Fruit fly (Drosophila melanogaster) whole organism, wandering third instar larva: ENCODE results near the gene Miox.

ENCODE experiments used
- Abd-B ChIP-seq: fragments of >200 bp; optimal IDR thresholded peaks from 2 replicates; lab custom pipeline; 2017; ENCODE audit warnings: missing biosample characterization, missing genetic modification characterization
- CG9705 ChIP-seq: fragments of 200-800 bp; sonication (Bioruptor generic); optimal IDR thresholded peaks from 2 replicates; lab custom pipeline; 2018; ENCODE audit warnings: missing biosample characterization, mild to moderate bottlenecking, missing genetic modification characterization
- CrebA ChIP-seq: fragments of 200-800 bp; sonication (Bioruptor generic); optimal IDR thresholded peaks from 2 replicates; lab custom pipeline; 2016; ENCODE audit warnings: missing biosample characterization, mild to moderate bottlenecking, missing genetic modification characterization, borderline replicate concordance
- Dif ChIP-seq: fragments of 200-275, 200-300 bp; sonication (Bioruptor generic); optimal IDR thresholded peaks from 2 replicates; lab custom pipeline; 2018; ENCODE audit warnings: missing biosample characterization, missing genetic modification characterization; ENCODE audit not compliant: partially characterized antibody
- HLH106 ChIP-seq: fragments of 200-800 bp; optimal IDR thresholded peaks from 3 replicates; lab custom pipeline; 2019; ENCODE audit warnings: missing biosample characterization, mild to moderate bottlenecking, missing genetic modification characterization, moderate library complexity
- Hr78 ChIP-seq: fragments of >200 bp; optimal IDR thresholded peaks from 2 replicates; lab custom pipeline; 2017; ENCODE audit warnings: missing biosample characterization, missing genetic modification characterization
- Hr83 ChIP-seq: fragments of 200-300 bp; sonication (Bioruptor generic); optimal IDR thresholded peaks from 2 replicates; lab custom pipeline; 2016; ENCODE audit warnings: missing biosample characterization, mild to moderate bottlenecking, missing genetic modification characterization, moderate library complexity; ENCODE audit not compliant: poor library complexity, severe bottlenecking
- Mio ChIP-seq: sonication (Bioruptor generic); optimal IDR thresholded peaks from 2 replicates; lab custom pipeline; 2016; ENCODE audit warnings: missing biosample characterization, missing genetic modification characterization
- Myc ChIP-seq: fragments of >200 bp; optimal IDR thresholded peaks from 2 replicates; lab custom pipeline; 2017
- N ChIP-seq: fragments of >200 bp; optimal IDR thresholded peaks from 2 replicates; lab custom pipeline; 2018; ENCODE audit warnings: missing biosample characterization, missing external identifiers, missing genetic modification characterization
- Rel ChIP-seq, 2 experiments: fragments of 200-800 bp; sonication (Bioruptor generic) in 1 of 2; optimal IDR thresholded peaks; 2 replicates in 1 of 2; 3 replicates in 1 of 2; lab custom pipeline; 2016 to 2019; ENCODE audit warnings: mild to moderate bottlenecking in 2 of 2, missing biosample characterization in 2 of 2, missing genetic modification characterization in 2 of 2, moderate library complexity in 1 of 2
- Sp1 ChIP-seq: fragments of 200-800 bp; sonication (Bioruptor generic); optimal IDR thresholded peaks from 3 replicates; lab custom pipeline; 2019; ENCODE audit warnings: missing biosample characterization, mild to moderate bottlenecking, missing genetic modification characterization, moderate library complexity
- br ChIP-seq: fragments of 200-800 bp; sonication (Bioruptor generic); optimal IDR thresholded peaks from 2 replicates; lab custom pipeline; 2016; ENCODE audit warnings: missing biosample characterization, missing genetic modification characterization
- brk ChIP-seq: fragments of 200-800 bp; sonication (Bioruptor generic); optimal IDR thresholded peaks from 2 replicates; lab custom pipeline; 2016; ENCODE audit warnings: missing biosample characterization, mild to moderate bottlenecking, missing genetic modification characterization
- dl ChIP-seq, 2 experiments: fragments of 175-275, 200-275 bp in 1 of 2; fragments of 200-275 bp in 1 of 2; sonication (Bioruptor generic); optimal IDR thresholded peaks; lab custom pipeline; 2018; ENCODE audit warnings: mild to moderate bottlenecking in 2 of 2, missing biosample characterization in 2 of 2, missing genetic modification characterization in 2 of 2, moderate library complexity in 2 of 2; ENCODE audit not compliant: partially characterized antibody in 2 of 2, insufficient read depth in 1 of 2
- dmrt93B ChIP-seq: fragments of 200-800 bp; sonication (Bioruptor generic); optimal IDR thresholded peaks from 2 replicates; lab custom pipeline; 2018; ENCODE audit warnings: missing biosample characterization, mild to moderate bottlenecking, missing genetic modification characterization
- ey ChIP-seq: fragments of 200-800 bp; sonication (Bioruptor generic); optimal IDR thresholded peaks from 2 replicates; lab custom pipeline; 2016; ENCODE audit warnings: missing biosample characterization, missing genetic modification characterization
- foxo ChIP-seq, 2 experiments: fragments of 200-800 bp; sonication (Bioruptor generic); optimal IDR thresholded peaks; 2 replicates in 1 of 2; 3 replicates in 1 of 2; lab custom pipeline; 2016 to 2017; ENCODE audit warnings: missing biosample characterization in 2 of 2, missing genetic modification characterization in 2 of 2
- fru ChIP-seq: fragments of 200-800 bp; sonication (Bioruptor generic); optimal IDR thresholded peaks from 3 replicates; lab custom pipeline; 2016; ENCODE audit warnings: missing biosample characterization, mild to moderate bottlenecking, missing genetic modification characterization
- h ChIP-seq: fragments of 200-800 bp; sonication (Bioruptor generic); optimal IDR thresholded peaks from 3 replicates; lab custom pipeline; 2016; ENCODE audit warnings: missing biosample characterization, mild to moderate bottlenecking, missing genetic modification characterization
- jim ChIP-seq: fragments of 175-275, 200-325 bp; sonication (Bioruptor generic); optimal IDR thresholded peaks from 2 replicates; lab custom pipeline; 2016; ENCODE audit warnings: missing biosample characterization, mild to moderate bottlenecking, missing genetic modification characterization
- lola ChIP-seq: fragments of >200 bp; optimal IDR thresholded peaks from 2 replicates; lab custom pipeline; 2017; ENCODE audit warnings: missing biosample characterization, missing genetic modification characterization
- pan ChIP-seq: fragments of >200 bp; optimal IDR thresholded peaks from 2 replicates; lab custom pipeline; 2017
- rgr ChIP-seq: fragments of 200-800 bp; sonication (Bioruptor generic); optimal IDR thresholded peaks from 3 replicates; lab custom pipeline; 2016; ENCODE audit warnings: missing biosample characterization, mild to moderate bottlenecking, missing genetic modification characterization
- sage ChIP-seq: fragments of 200-800 bp; sonication (Bioruptor generic); optimal IDR thresholded peaks from 2 replicates; lab custom pipeline; 2016; ENCODE audit warnings: missing biosample characterization, mild to moderate bottlenecking, missing genetic modification characterization
- sv ChIP-seq: fragments of 200-800 bp; sonication (Bioruptor generic); optimal IDR thresholded peaks from 3 replicates; lab custom pipeline; 2016; ENCODE audit warnings: missing biosample characterization, missing genetic modification characterization
- tai ChIP-seq: sonication (Bioruptor generic); optimal IDR thresholded peaks from 2 replicates; lab custom pipeline; 2016; ENCODE audit warnings: missing biosample characterization, missing genetic modification characterization
- usp ChIP-seq: fragments of >200 bp; optimal IDR thresholded peaks from 2 replicates; lab custom pipeline; 2017; ENCODE audit warnings: missing biosample characterization, missing genetic modification characterization
- woc ChIP-seq: sonication (Bioruptor generic); optimal IDR thresholded peaks from 2 replicates; lab custom pipeline; 2016; ENCODE audit warnings: missing biosample characterization, mild to moderate bottlenecking, missing genetic modification characterization

Gene Miox

DNA sequence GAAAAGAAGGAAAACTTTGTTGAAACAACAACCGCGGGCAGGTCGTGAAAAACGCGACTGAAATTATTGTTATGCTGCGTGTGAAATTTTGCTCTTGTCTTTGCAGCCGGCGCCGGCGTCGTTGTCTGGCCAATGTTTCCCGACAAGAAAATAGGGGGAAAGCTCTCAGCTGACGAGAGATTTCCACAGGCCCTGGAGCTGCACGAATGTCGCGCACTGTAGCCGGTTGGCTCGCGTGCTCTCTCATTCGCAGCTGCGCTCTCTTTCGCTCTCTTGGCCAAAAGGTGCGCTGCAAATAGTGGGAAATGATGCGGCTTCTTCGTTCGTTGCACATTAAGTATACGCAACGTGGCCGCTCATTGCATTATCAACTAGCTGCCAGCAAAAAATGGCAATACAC is 21.1 kb upstream of the Miox start, which contains the start of gene CG9760:
Gene CG9760 (minus strand): TSS at position 43 of the 400 bp plus-strand sequence.
- TF ChIP-seq woc (no peak), Hr78 (GFP tag; lab: Kevin White, UChicago) (no peak), br (GFP tag; lab: Kevin White, UChicago) (no peak), brk (GFP tag; lab: Kevin White, UChicago) (no peak), HLH106 (tag; lab: Kevin White, UChicago) (no peak), lola (GFP tag; lab: Kevin White, UChicago) (no peak), dl (GFP tag; optimal IDR thresholded peaks at IDR 0.05; lab: Kevin White, UChicago; ENCODE audit: insufficient read depth in 1 of 2, partially characterized antibody in 2 of 2) (no peak), Myc (lab: Kevin White, UChicago) (no peak)

dm6 chr3L:12175382-12175781 is 9.4 kb upstream of the Miox start, which contains the start of gene Rh7:
Rh7 (minus strand) TSS chr3L:12175482.
- TF ChIP-seq Hr83 (GFP tag; lab: Kevin White, UChicago) (no peak), tai (GFP tag; lab: Kevin White, UChicago) (no peak), Dif (GFP tag; lab: Kevin White, UChicago) (no peak), pan (lab: Kevin White, UChicago) (no peak), h (GFP tag; lab: Kevin White, UChicago) (no peak)

dm6 chr3L:12177301-12177700 is 7.5 kb upstream of the Miox start, which contains the start of gene CAH2:
CAH2 (plus strand) TSS chr3L:12177601.
- TF ChIP-seq tai (GFP tag; lab: Kevin White, UChicago): no peak
- no peak for TF ChIP-seq sv (GFP tag; lab: Kevin White, UChicago)
- no peak for TF ChIP-seq usp
- no peak for TF ChIP-seq CrebA
- TF ChIP-seq fru (GFP tag; lab: Kevin White, UChicago): no peak
- no peak for TF ChIP-seq Rel (GFP tag; optimal IDR thresholded peaks at IDR 0.05; lab: Kevin White, UChicago)
- no peak for TF ChIP-seq Rel (tag; optimal IDR thresholded peaks at IDR 0.05; lab: Kevin White, UChicago)
- TF ChIP-seq dmrt93B (GFP tag; lab: Kevin White, UChicago): no peak
- TF ChIP-seq rgr (GFP tag; lab: Kevin White, UChicago): no peak
- no peak for TF ChIP-seq dl (GFP tag; optimal IDR thresholded peaks at IDR 0.05; lab: Kevin White, UChicago; ENCODE audit: insufficient read depth in 1 of 2, partially characterized antibody in 2 of 2)
- TF ChIP-seq ey (GFP tag; lab: Kevin White, UChicago): no peak
- TF ChIP-seq Mio (GFP tag; lab: Kevin White, UChicago): no peak
- no peak for TF ChIP-seq Abd-B (GFP tag; lab: Kevin White, UChicago)
- no peak for TF ChIP-seq pan (lab: Kevin White, UChicago)
- no peak for TF ChIP-seq N
- no peak for TF ChIP-seq foxo (GFP tag; optimal IDR thresholded peaks at IDR 0.05; lab: Kevin White, UChicago)
- TF ChIP-seq CG9705 (GFP tag; lab: Kevin White, UChicago): no peak
- TF ChIP-seq h (GFP tag; lab: Kevin White, UChicago): no peak
- no peak for TF ChIP-seq jim (GFP tag; lab: Kevin White, UChicago)
- no peak for TF ChIP-seq sage
- TF ChIP-seq HLH106 (tag; lab: Kevin White, UChicago): no peak

DNA sequence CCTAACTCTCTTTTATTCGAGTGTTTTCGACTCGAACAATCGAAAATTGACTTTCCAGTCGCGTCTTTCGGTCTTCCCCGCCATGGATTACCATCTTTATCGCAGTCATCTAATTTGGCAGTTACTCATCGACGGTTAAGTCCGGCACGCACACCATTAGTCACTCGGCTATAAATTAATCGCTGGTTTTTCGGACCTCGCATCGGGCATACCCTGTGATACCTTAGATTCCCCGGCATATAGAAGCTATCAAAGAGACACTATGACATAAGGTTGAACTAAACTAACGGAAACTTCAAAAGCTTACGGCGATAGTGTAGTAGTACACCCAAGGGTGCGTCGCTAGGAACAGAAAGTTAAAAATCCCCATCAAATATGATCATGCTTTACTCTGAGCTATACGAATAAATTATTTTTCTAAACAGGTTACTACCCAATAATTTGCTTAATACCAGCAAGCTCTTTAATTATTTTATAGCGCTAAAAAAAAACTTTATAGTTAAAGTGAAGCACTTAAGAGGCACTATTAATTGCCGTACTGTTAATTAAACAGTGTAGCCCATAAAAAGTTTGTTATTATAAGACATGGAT is 5.8 kb upstream of the Miox start:
- TF ChIP-seq Rel (GFP tag; optimal IDR thresholded peaks at IDR 0.05; lab: Kevin White, UChicago) (no peak), Rel (tag; optimal IDR thresholded peaks at IDR 0.05; lab: Kevin White, UChicago) (peak; percentile 30), pan (lab: Kevin White, UChicago) (no peak), Sp1 (GFP tag; lab: Kevin White, UChicago) (no peak)

- TF ChIP-seq pan (lab: Kevin White, UChicago) (no peak), HLH106 (tag; lab: Kevin White, UChicago) (no peak), tai (GFP tag; lab: Kevin White, UChicago) (no peak)
Measured at dm6 chr3L:12183967-12184366, 817 bp upstream of the Miox start.
